Fruit fly (Drosophila melanogaster) whole organism, prepupa: ENCODE measurements around the gene IRSp53.

Experiments used
- Blimp-1 ChIP-seq: fragments of 200-800 bp; sonication (Bioruptor generic); optimal IDR thresholded peaks from 3 replicates; lab custom pipeline; 2017; ENCODE audit warnings: missing biosample characterization, missing genetic modification characterization, mild to moderate bottlenecking, moderate library complexity, missing genetic modification reagents
- CG10631 ChIP-seq: fragments of 200-800 bp; sonication (Bioruptor generic); optimal IDR thresholded peaks from 2 replicates; lab custom pipeline; 2016; ENCODE audit warnings: missing biosample characterization, missing genetic modification characterization
- CG10669 ChIP-seq: fragments of 200-800 bp; sonication (Bioruptor generic); optimal IDR thresholded peaks from 3 replicates; lab custom pipeline; 2018; ENCODE audit warnings: missing biosample characterization, mild to moderate bottlenecking, missing genetic modification characterization, moderate library complexity
- CG11294 ChIP-seq: fragments of 200-800 bp; sonication (Bioruptor generic); IDR thresholded peaks from 2 replicates; pipeline ENCODE4 v1.3.6; 2022; ENCODE audit warnings: missing biosample characterization, missing genetic modification characterization
- CG11762 ChIP-seq: fragments of 200-800 bp; sonication (Bioruptor generic); optimal IDR thresholded peaks from 3 replicates; lab custom pipeline; 2016; ENCODE audit warnings: missing biosample characterization, missing genetic modification characterization; ENCODE audit not compliant: insufficient read depth
- CG11902 ChIP-seq: fragments of 200-800 bp; sonication (Bioruptor generic); optimal IDR thresholded peaks from 3 replicates; lab custom pipeline; 2016; ENCODE audit warnings: missing biosample characterization, missing genetic modification characterization
- CG15336 ChIP-seq: fragments of 200-800 bp; sonication (Bioruptor generic); IDR thresholded peaks from 2 replicates; pipeline ENCODE4 v1.3.6; 2022; ENCODE audit warnings: missing biosample characterization, missing genetic modification characterization
- CG1621 ChIP-seq: fragments of 200-800 bp; sonication (Bioruptor generic); optimal IDR thresholded peaks from 3 replicates; lab custom pipeline; 2018; ENCODE audit warnings: missing biosample characterization, mild to moderate bottlenecking, missing genetic modification characterization
- CG16779 ChIP-seq: fragments of 200-800 bp; sonication (Bioruptor generic); optimal IDR thresholded peaks from 3 replicates; lab custom pipeline; 2017; ENCODE audit warnings: missing biosample characterization, mild to moderate bottlenecking, missing genetic modification characterization
- CG3032 ChIP-seq: fragments of 200-800 bp; optimal IDR thresholded peaks from 2 replicates; lab custom pipeline; 2019; ENCODE audit warnings: missing biosample characterization, mild to moderate bottlenecking, missing genetic modification characterization, moderate library complexity
- CG31627 ChIP-seq: fragments of 200-800 bp; sonication (Bioruptor generic); optimal IDR thresholded peaks from 3 replicates; lab custom pipeline; 2016; ENCODE audit warnings: missing biosample characterization, missing genetic modification characterization
- CG32006 ChIP-seq: fragments of 200-800 bp; sonication (Bioruptor generic); optimal IDR thresholded peaks from 3 replicates; lab custom pipeline; 2017; ENCODE audit warnings: missing biosample characterization, mild to moderate bottlenecking, missing genetic modification characterization
- CG34406 ChIP-seq: fragments of 200-800 bp; sonication (Bioruptor generic); optimal IDR thresholded peaks from 3 replicates; lab custom pipeline; 2016; ENCODE audit warnings: missing biosample characterization, missing genetic modification characterization
- CG3919 ChIP-seq: fragments of 200-800 bp; sonication (Bioruptor generic); optimal IDR thresholded peaks from 3 replicates; lab custom pipeline; 2016; ENCODE audit warnings: missing biosample characterization, missing genetic modification characterization
- CG4318 ChIP-seq: fragments of 200-800 bp; sonication (Bioruptor generic); optimal IDR thresholded peaks from 3 replicates; lab custom pipeline; 2017; ENCODE audit warnings: missing biosample characterization, mild to moderate bottlenecking, missing genetic modification characterization
- CG6163 ChIP-seq: fragments of 200-800 bp; sonication (Bioruptor generic); IDR thresholded peaks from 3 replicates; pipeline ENCODE4 v1.3.6; 2022; ENCODE audit warnings: missing biosample characterization, missing genetic modification characterization
- CG6792 ChIP-seq: fragments of 200-800 bp; sonication (Bioruptor generic); optimal IDR thresholded peaks from 3 replicates; lab custom pipeline; 2016; ENCODE audit warnings: missing biosample characterization, missing genetic modification characterization
- CG6808 ChIP-seq: fragments of 200-800 bp; sonication (Bioruptor generic); optimal IDR thresholded peaks from 3 replicates; lab custom pipeline; 2017; ENCODE audit warnings: missing biosample characterization, missing genetic modification characterization, mild to moderate bottlenecking, moderate library complexity, missing genetic modification reagents
- CG6854 ChIP-seq: fragments of 200-800 bp; sonication (Bioruptor generic); optimal IDR thresholded peaks from 2 replicates; lab custom pipeline; 2017; ENCODE audit warnings: missing biosample characterization, mild to moderate bottlenecking, missing genetic modification characterization
- CG8119 ChIP-seq: fragments of 200-800 bp; sonication (Bioruptor generic); IDR thresholded peaks from 3 replicates; pipeline ENCODE4 v1.3.6; 2022; ENCODE audit warnings: missing biosample characterization, missing genetic modification characterization
- CG8319 ChIP-seq: fragments of 200-800 bp; sonication (Bioruptor generic); optimal IDR thresholded peaks from 3 replicates; lab custom pipeline; 2016; ENCODE audit warnings: missing biosample characterization, missing genetic modification characterization
- CG8632 ChIP-seq: fragments of 200-800 bp; sonication (Bioruptor generic); optimal IDR thresholded peaks from 3 replicates; lab custom pipeline; 2016; ENCODE audit warnings: missing biosample characterization, missing genetic modification characterization
- Eip78C ChIP-seq: fragments of 200-800 bp; sonication (Bioruptor generic); peaks from one replicate; lab custom pipeline; 2016; ENCODE audit warnings: missing biosample characterization, missing genetic modification characterization
- Eip93F ChIP-seq: fragments of 200-800 bp; sonication (Bioruptor generic); optimal IDR thresholded peaks from 2 replicates; lab custom pipeline; 2016; ENCODE audit warnings: missing biosample characterization, mild to moderate bottlenecking, missing genetic modification characterization
- Ets96B ChIP-seq: fragments of 200-800 bp; optimal IDR thresholded peaks from 2 replicates; lab custom pipeline; 2019; ENCODE audit warnings: missing biosample characterization, mild to moderate bottlenecking, missing genetic modification characterization, moderate library complexity
- Gug ChIP-seq: fragments of 200-800 bp; sonication (Bioruptor generic); IDR thresholded peaks from 2 replicates; pipeline ENCODE4 v1.3.6; 2022; ENCODE audit warnings: missing biosample characterization, missing genetic modification characterization
- Lpt ChIP-seq: fragments of 200-800 bp; sonication (Bioruptor generic); optimal IDR thresholded peaks from 3 replicates; lab custom pipeline; 2016; ENCODE audit warnings: missing biosample characterization, missing genetic modification characterization
- Met ChIP-seq: fragments of 200-800 bp; sonication (Bioruptor generic); optimal IDR thresholded peaks from 3 replicates; lab custom pipeline; 2016; ENCODE audit warnings: missing biosample characterization, missing genetic modification characterization
- Smox ChIP-seq: fragments of 200-800 bp; sonication (Bioruptor generic); optimal IDR thresholded peaks from 3 replicates; lab custom pipeline; 2016; ENCODE audit warnings: missing biosample characterization, missing genetic modification characterization
- Sox102F ChIP-seq: fragments of 200-800 bp; sonication (Bioruptor generic); optimal IDR thresholded peaks from 2 replicates; lab custom pipeline; 2016; ENCODE audit warnings: missing biosample characterization, mild to moderate bottlenecking, missing genetic modification characterization
- Sox14 ChIP-seq: fragments of 200-800 bp; sonication (Bioruptor generic); optimal IDR thresholded peaks from 3 replicates; lab custom pipeline; 2016; ENCODE audit warnings: missing biosample characterization, missing genetic modification characterization
- Sox15 ChIP-seq: fragments of 200-800 bp; sonication (Bioruptor generic); optimal IDR thresholded peaks from 3 replicates; lab custom pipeline; 2016; ENCODE audit warnings: missing biosample characterization, missing genetic modification characterization
- achi ChIP-seq: fragments of 200-800 bp; sonication (Bioruptor generic); optimal IDR thresholded peaks from 3 replicates; lab custom pipeline; 2016; ENCODE audit warnings: missing biosample characterization, missing genetic modification characterization
- acj6 ChIP-seq: fragments of 200-800 bp; sonication (Bioruptor generic); optimal IDR thresholded peaks from 3 replicates; lab custom pipeline; 2016; ENCODE audit warnings: missing biosample characterization, missing genetic modification characterization
- cyc ChIP-seq: fragments of 200-800 bp; sonication (Bioruptor generic); optimal IDR thresholded peaks from 3 replicates; lab custom pipeline; 2016; ENCODE audit warnings: missing biosample characterization, missing genetic modification characterization
- dac ChIP-seq: fragments of 200-800 bp; sonication (Bioruptor generic); optimal IDR thresholded peaks from 2 replicates; lab custom pipeline; 2017; ENCODE audit warnings: missing biosample characterization, mild to moderate bottlenecking, missing genetic modification characterization
- dsx ChIP-seq: fragments of 200-800 bp; optimal IDR thresholded peaks from 3 replicates; lab custom pipeline; 2019; ENCODE audit warnings: missing biosample characterization, mild to moderate bottlenecking, missing genetic modification characterization, moderate library complexity; ENCODE audit not compliant: poor library complexity, severe bottlenecking
- esn ChIP-seq: fragments of 200-800 bp; sonication (Bioruptor generic); optimal IDR thresholded peaks from 2 replicates; lab custom pipeline; 2016; ENCODE audit warnings: missing biosample characterization, mild to moderate bottlenecking, missing genetic modification characterization, moderate library complexity
- fd59A ChIP-seq: fragments of 200-800 bp; sonication (Bioruptor generic); optimal IDR thresholded peaks from 2 replicates; lab custom pipeline; 2017; ENCODE audit warnings: missing biosample characterization, mild to moderate bottlenecking, missing genetic modification characterization, missing genetic modification reagents
- fd85E ChIP-seq: fragments of 200-800 bp; sonication (Bioruptor generic); optimal IDR thresholded peaks from 3 replicates; lab custom pipeline; 2016; ENCODE audit warnings: missing biosample characterization, missing genetic modification characterization
- fkh ChIP-seq: fragments of 200-800 bp; sonication (Bioruptor generic); optimal IDR thresholded peaks from 3 replicates; lab custom pipeline; 2017; ENCODE audit warnings: missing biosample characterization, mild to moderate bottlenecking, missing genetic modification characterization, moderate library complexity
- lz ChIP-seq: fragments of 200-800 bp; sonication (Bioruptor generic); optimal IDR thresholded peaks from 3 replicates; lab custom pipeline; 2016; ENCODE audit warnings: missing biosample characterization, missing genetic modification characterization
- pdm3 ChIP-seq: fragments of 200-800 bp; sonication (Bioruptor generic); optimal IDR thresholded peaks from 3 replicates; lab custom pipeline; 2016; ENCODE audit warnings: missing biosample characterization, missing genetic modification characterization
- svp ChIP-seq: fragments of 200-800 bp; sonication (Bioruptor generic); peaks from one replicate; lab custom pipeline; 2016; ENCODE audit warnings: missing biosample characterization, missing genetic modification characterization
- topi ChIP-seq: fragments of 200-800 bp; sonication (Bioruptor generic); optimal IDR thresholded peaks from 3 replicates; lab custom pipeline; 2016; ENCODE audit warnings: missing biosample characterization, missing genetic modification characterization
- vri ChIP-seq: fragments of 200-800 bp; sonication (Bioruptor generic); optimal IDR thresholded peaks from 3 replicates; lab custom pipeline; 2016; ENCODE audit warnings: missing biosample characterization, mild to moderate bottlenecking, missing genetic modification characterization

IRSp53 gene

dm6 chr3L:11091943-11092609 lies 43.8 kb upstream of the IRSp53 start (continued):
- TF ChIP-seq Gug (GFP tag; lab: Robert Waterston, UW) = peak; percentile 23; the same call in 1 of the 2 replicates
- peak; percentile 37 for TF ChIP-seq CG32006 (GFP tag; lab: Kevin White, UChicago)
- TF ChIP-seq CG31627 (GFP tag; lab: Kevin White, UChicago) = peak; percentile 73
- peak; percentile 72 for TF ChIP-seq CG6163 (GFP tag; lab: Robert Waterston, UW)
- TF ChIP-seq lz (GFP tag; lab: Kevin White, UChicago) = peak; percentile 75
- peak; percentile 59 for TF ChIP-seq Smox
- TF ChIP-seq CG11294 (GFP tag; lab: Robert Waterston, UW) = 0 out of 2 replicates have a peak, but pooled peaks have one; percentile 9
- peak; percentile 76 for TF ChIP-seq topi
- TF ChIP-seq CG16779 (tag; lab: Kevin White, UChicago) = peak; percentile 19
- peak; percentile 54 for TF ChIP-seq achi (GFP tag; lab: Kevin White, UChicago)
- TF ChIP-seq pdm3 (GFP tag; lab: Kevin White, UChicago) = peak; percentile 66
- peak; percentile 79 for TF ChIP-seq CG3919 (GFP tag; lab: Kevin White, UChicago)
- TF ChIP-seq Blimp-1 = peak; percentile 15
- TF ChIP-seq dac (GFP tag; lab: Kevin White, UChicago) = no peak
- peak; percentile 40 for TF ChIP-seq fd85E (GFP tag; lab: Kevin White, UChicago)
- peak; percentile 18 for TF ChIP-seq CG6854
- TF ChIP-seq CG6792 = peak; percentile 56
- TF ChIP-seq CG4318 (GFP tag; lab: Kevin White, UChicago) = no peak
- peak; percentile 21 for TF ChIP-seq CG34406 (GFP tag; lab: Kevin White, UChicago)
- TF ChIP-seq cyc = peak; percentile 73

- no peak for TF ChIP-seq Sox102F
- no peak for TF ChIP-seq Blimp-1
- TF ChIP-seq vri (GFP tag; lab: Kevin White, UChicago) = peak; percentile 28
- TF ChIP-seq cyc = no peak
- no peak for TF ChIP-seq pdm3 (GFP tag; lab: Kevin White, UChicago)
- TF ChIP-seq CG8119 (GFP tag; lab: Robert Waterston, UW) = no peak
Measured at dm6 chr3L:11092610-11092961, 43.3 kb upstream of the IRSp53 start.

dm6 chr3L:11093046-11093520 lies 42.8 kb upstream of the IRSp53 start, which contains the start of gene JIL-1:
Gene JIL-1, minus strand, starts transcription at chr3L:11093193.
- TF ChIP-seq svp (GFP tag; lab: Kevin White, UChicago) (peak; percentile 76), Sox14 (GFP tag; lab: Kevin White, UChicago) (peak; percentile 53), CG3032 (peak; percentile 48), fd59A (GFP tag; lab: Kevin White, UChicago) (no peak), dsx (GFP tag; lab: Kevin White, UChicago) (peak; percentile 1), esn (GFP tag; lab: Kevin White, UChicago) (peak; percentile 66), CG11902 (GFP tag; lab: Kevin White, UChicago) (peak; percentile 32), Met (peak; percentile 53), Eip93F (GFP tag; lab: Kevin White, UChicago) (peak; percentile 52), fkh (peak; percentile 9), acj6 (GFP tag; lab: Kevin White, UChicago) (peak; percentile 39), CG3919 (GFP tag; lab: Kevin White, UChicago) (peak; percentile 57), Smox (peak; percentile 55), CG11762 (GFP tag; lab: Kevin White, UChicago) (no peak), CG32006 (GFP tag; lab: Kevin White, UChicago) (peak; percentile 33), CG10669 (GFP tag; lab: Kevin White, UChicago) (peak; percentile 25), CG31627 (GFP tag; lab: Kevin White, UChicago) (peak; percentile 56), CG10631 (GFP tag; lab: Kevin White, UChicago) (peak; percentile 53), CG8319 (GFP tag; lab: Kevin White, UChicago) (no peak), CG6163 (GFP tag; lab: Robert Waterston, UW) (peak; percentile 64), CG1621 (tag; lab: Kevin White, UChicago) (no peak), CG8632 (GFP tag; lab: Kevin White, UChicago) (peak; percentile 17), CG16779 (tag; lab: Kevin White, UChicago) (no peak), CG11294 (GFP tag; lab: Robert Waterston, UW) (peak; percentile 32; the same call in 1 of the 2 replicates), Ets96B (tag; lab: Kevin White, UChicago) (peak; percentile 1), Sox15 (GFP tag; lab: Kevin White, UChicago) (peak; percentile 23), Lpt (no peak), Eip78C (GFP tag; lab: Kevin White, UChicago) (peak; percentile 79), pdm3 (GFP tag; lab: Kevin White, UChicago) (peak; percentile 57), CG15336 (GFP tag; lab: Robert Waterston, UW) (peak; percentile 45; the same call in 1 of the 2 replicates), Blimp-1 (no peak), CG4318 (GFP tag; lab: Kevin White, UChicago) (no peak), CG6808 (no peak)
